Fruit fly (Drosophila melanogaster) whole organism, larva: ENCODE data around the gene Pgd.

Source experiments
- noc ChIP-seq: fragments of 200-800 bp; sonication (Bioruptor generic); optimal IDR thresholded peaks from 3 replicates; lab custom pipeline; 2019; ENCODE audit warnings: missing biosample characterization, mild to moderate bottlenecking, missing genetic modification characterization, moderate library complexity

Pgd gene

DNA sequence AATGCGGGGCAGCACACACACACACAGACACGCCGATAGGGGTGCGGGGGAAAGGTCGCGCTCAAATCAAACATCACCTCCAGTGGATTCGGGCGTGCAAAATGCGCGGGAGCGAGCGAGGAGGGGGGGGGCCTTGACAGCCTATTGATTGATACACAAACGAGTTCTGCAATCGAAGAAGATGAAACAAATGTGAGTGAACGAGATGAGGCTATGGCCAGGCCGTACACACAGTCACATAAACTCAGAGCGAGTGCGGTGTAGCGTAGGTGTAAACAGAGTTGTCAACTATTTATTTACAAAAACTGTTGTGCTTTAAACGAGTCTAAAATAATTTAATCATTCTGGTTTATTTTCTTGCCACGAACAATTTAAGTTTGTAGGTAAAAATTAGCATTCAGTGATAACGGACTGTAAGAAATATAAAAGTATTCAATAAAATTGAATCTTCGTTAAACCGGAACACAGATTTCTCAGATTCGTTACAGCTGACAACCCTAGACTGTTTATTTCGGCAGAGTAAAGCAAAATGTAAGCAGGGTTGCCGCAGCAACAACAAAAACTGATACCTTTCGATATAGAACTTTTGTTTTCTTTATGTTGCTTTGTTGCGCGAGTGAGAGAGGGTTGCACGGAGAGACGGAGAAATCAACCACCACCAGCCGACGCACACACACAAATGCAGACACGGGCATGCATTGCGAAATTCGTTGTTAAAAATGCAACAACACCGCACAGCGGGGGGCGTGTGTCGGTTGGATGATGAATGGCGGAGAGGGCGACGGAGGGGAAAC, 9.8 kb upstream of the Pgd start:
- peak; percentile 90 for TF ChIP-seq noc

DNA sequence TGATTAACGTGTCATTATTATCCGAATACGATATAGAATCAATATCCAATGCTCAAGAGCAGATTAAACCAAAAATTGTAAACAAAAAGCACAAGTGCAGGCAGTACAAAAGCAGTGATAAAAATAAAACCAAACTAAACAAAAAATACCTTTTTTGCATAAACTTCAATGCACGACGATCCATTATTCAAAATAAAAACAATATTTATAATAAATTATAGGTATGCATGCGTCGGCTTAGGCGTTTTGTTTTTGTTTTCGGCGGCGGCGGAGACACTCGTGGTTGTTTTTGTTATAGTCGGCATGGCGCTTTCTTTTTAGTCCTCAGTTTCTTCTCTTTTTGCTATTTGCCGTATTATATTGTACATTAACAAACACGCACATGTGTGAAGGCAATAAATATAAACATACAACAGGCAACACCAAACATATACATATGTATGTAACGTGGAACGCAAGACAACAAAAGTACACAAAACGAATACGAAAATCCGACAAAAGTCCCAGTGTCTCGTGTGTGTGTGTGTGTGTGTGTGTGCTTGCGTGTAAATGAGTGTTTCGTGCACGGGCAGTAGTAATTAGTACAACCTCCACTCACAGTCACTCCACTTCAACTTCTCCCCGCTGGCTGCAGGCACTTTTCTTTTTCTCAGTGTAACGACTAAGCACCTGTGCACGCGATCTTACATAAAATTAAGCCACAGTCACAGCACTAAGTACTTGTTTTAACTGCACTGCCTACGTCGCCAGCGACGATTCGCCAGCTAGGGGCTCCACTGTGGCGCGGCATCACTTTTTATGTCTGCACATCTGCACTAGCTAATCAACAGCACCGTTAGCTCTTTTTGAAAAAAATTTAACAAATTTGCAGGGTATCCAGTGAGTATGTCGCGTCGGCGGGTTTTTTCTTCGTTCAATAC, 8.8 kb upstream of the Pgd start:
- TF ChIP-seq noc, result peak; percentile 66

DNA sequence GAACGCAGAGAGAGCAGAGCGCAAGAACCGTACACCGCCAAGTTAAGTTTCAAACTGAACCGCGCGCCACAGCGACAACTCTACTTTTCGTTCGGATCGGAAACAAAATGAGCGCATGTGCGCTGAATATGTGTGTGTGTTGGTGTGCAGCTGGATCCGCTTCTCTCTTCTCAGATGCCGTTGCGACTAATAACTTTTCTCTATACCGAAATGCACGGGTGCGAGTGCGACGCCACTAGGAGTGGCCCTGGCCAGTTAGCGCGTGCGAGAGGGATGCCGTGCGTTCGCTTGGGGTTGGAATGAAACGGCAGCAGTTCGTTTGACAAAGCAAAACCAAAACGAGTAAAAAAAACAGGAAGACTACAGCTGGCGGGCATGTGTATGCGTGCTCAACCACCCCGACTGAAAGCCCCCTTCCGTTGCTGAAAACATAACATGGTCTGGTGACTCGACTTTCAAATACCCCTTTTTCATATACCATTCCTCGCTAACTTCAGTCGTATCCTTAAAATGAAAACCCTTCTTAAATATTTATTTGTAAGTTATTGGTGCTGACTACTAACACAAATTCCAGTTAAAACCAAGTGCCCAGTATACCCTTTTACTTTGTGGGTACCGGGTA, 8.0 kb upstream of the Pgd start:
- peak; percentile 100 for TF ChIP-seq noc

DNA sequence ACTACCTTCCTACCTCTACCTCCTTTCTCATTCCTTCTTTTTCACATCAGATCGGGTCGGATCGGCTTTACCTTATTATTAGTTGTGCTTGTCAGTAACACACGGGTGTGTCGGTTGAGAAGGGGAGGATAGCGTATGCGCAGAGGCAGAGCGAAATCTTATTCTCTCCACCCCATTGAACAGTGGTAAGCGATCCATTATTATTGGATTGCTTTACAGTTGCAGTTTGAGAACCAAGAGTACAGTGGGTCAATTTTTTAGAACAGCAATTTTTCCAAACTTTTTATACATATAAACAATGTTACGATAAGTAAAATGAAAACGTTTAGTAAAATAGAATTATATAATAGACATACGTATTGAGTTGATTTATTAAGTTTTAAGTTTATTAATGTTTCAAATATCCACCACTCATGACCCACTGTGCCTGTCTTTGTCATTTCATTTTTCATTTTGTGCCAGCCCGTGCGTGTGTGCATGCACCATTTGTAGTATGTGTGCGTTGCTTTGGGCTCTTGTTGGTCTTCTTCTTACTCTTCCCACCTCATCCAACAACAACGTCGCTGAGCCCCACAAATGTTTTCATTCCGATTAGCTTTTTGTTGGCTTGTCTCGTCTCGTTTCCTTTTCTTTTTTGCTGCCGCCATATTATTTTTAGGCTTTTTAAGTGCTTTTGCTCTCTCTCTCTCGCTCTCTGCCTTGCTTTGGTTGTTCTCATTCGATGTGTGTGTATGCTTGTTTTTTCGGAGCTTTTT, 7.2 kb upstream of the Pgd start:
- TF ChIP-seq noc, result peak; percentile 99

DNA sequence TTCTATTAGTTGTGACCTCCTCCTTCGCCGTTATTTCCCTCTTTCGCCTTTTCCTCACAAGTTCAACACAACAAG, 6.8 kb upstream of the Pgd start, which contains the start of gene ph-p:
Gene ph-p (minus strand): TSS at position 30 of the 75 bp plus-strand sequence.
- TF ChIP-seq noc, result no peak

DNA sequence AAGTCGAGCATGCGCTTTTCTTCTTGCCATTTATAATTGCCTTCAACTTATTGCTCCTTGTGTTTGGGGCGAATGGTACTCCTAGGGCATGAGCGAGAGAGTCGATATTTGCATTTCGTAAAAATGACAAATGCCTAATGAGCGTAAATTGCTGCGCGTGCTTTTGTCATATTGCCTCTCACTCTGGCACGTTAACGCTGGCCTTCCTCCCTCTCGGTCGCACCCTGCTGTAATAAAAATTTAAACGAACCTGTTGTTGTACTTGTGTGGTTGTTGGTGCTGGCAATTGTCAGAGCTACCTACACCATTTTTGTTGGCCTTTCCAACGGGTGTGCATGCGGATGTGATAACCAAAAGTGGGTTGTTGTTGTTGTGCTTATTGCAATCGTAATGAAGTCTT, 6.5 kb upstream of the Pgd start:
- no peak for TF ChIP-seq noc

DNA sequence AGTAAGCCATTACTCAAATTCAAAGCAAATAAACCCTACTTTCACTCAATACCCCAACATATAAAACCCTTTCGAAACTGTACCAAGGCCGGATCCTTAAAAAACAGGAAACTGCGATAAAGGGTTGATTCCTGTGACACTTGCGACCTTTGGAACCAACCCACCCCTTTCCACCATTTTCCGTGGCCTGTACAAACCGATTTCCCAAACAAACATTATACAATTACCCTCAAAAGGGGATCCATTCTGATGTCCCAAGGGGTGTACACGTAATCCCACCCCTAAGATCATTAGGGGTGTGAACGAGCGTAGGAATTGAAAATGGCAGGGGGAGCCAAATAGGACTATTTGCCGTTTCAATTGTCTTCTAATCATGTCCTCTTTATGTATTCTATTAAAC, 5.3 kb upstream of the Pgd start:
- TF ChIP-seq noc, result no peak

DNA sequence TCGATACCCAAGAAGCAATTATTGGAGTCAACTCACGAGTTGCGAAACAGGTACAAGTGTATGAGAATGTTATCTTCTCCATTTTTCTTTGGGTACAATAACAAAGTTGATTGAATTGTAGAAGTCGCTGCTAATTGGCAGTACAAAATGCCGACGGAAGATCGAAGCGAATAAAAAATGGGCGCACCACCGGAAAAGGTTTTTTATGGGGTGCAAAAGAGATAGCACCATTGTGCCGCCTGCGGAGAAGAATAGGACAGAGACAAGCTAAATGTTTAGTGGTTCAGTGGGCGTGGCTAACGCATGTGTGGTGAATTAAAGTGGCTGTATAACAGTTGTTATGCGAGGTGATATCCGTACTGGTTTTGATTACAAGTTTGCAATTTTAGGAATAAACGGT, 4.4 kb upstream of the Pgd start:
- TF ChIP-seq noc, result no peak

DNA sequence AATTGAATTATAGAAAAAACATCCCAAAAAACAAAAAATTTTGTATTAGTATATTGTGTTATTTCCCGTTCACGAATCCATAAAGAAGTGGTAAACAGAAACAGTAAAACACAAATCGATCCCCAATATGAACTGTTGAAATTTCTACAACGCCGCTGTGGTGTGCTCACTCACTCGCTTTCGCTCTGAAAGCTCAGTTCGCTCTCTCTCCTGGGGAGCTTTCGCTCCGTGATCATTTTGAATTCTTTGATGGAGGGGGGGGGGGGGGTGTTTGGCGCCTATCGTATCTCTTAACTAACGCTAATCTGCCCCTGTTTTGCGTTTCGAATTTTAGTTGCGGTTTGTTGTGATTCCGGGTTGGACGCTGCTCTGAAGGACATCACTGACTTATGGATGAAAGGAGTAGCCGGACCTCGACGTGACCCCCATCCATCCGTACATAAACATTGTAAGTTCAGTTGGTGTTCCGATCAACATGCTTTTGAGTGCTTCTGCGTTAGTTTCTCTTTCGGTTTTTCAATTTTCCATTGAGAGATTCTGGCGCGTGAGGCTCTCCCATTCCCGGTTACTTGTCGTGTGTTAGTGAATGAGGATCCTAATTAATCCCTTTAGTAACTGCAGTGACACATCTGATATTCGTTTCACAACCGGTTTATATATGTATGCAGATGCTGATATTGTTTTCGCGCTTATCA, 3.6 kb upstream of the Pgd start, which contains the start of gene D2hgdh:
Gene D2hgdh (plus strand): TSS at position 331 of the 695 bp plus-strand sequence.
- no peak for TF ChIP-seq noc

DNA sequence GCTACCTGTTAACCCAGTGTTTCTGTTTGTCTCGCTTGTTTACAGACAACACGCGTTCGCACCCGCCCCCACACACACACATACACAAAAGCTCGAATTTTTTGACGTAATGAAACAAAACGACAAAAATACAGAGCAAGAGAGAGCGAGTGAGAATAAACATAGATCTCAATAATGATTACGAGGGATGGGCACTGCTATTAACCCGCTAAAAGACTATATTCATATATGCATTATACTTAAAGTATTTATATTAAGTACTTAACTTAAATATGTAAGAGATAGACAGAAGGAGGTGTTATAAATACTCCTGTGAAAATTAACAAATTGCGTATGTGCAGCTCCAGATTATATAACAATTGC, 3.1 kb upstream of the Pgd start:
- peak; percentile 82 for TF ChIP-seq noc

DNA sequence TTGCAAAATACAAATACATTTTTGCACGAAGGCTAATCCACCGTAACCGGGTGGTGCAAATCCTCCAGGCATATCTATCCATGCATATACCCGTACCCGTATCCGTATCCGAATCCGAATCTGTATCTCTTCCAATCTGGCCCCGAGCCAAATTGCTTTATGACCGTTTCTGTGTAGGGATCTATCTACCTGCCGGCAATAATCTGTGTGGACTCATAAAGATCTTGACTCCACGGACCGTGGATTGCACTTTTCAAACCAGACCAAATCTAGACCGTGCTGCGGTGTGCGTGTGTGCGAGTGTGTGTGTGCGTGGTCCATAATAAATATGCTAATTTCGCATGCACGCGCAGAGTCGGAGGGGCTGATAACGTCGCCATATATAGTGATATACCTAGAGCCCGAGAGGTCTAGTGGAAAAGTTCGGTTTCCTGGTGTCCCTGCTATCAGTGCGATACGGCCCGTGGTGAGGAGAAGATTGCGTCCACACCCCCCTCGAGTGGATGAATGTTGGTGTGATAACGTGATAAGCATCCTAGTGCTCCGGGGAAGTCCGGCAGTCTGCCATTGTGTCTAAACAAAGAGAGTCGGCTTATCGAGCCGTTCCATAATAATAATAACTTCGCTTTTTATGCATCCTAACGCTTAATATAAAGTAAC, 2.5 kb upstream of the Pgd start:
- TF ChIP-seq noc, result peak; percentile 8

DNA sequence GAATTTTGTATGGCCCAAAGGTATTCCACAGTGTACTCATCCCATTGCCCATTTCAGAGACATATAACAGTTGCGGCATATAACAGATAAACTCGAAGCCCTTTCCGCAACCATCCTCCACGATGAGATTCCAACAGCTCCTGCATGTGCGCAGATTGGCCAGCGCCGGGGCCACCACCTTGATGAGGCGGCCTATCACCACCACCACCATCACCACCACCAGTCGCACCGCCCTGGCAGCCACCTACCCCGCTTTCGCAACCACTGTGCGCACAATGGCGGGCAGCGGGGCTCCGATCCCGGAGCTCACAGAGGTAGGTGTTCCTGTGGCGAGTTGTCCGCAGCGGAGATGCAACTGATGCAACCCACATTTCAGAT, 2.0 kb upstream of the Pgd start:
- no peak for TF ChIP-seq noc

DNA sequence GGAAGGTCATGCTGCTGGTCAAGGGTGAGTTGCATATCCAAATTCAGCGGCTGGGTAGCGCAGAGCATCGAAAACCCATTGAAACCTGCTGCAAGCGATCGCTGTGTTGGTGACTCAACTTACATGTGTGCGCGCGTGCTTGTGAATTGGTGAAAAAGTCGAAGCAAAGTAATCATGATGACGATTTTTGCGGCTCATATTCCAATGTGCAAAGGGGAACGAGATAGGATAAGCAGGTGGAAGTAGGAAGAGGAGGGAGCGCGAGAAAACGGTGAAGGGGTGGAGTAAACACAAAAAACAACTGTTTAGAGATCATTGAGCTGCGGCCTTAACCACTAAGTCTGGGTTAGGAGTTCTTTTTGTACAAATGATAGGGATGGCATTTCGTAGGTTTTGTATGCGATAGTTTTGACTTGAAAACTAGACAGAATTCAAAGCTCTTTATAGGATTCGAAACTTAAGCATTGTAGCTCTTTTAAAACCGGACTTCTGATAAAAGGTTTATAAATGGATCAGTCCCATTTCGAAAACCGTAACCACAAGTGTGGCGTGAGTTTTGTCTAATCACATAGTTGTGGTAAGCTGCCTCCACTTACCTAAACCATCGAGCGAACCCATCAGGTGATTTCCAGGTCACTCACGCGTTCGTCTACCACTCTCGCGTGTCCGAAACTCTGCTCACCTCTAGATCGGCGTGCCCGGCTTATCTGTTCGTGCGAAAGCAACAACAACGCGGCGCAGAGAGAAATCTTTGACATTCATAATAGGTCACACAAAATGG, 944 bp downstream of the Pgd start:
- peak; percentile 68 for TF ChIP-seq noc

DNA sequence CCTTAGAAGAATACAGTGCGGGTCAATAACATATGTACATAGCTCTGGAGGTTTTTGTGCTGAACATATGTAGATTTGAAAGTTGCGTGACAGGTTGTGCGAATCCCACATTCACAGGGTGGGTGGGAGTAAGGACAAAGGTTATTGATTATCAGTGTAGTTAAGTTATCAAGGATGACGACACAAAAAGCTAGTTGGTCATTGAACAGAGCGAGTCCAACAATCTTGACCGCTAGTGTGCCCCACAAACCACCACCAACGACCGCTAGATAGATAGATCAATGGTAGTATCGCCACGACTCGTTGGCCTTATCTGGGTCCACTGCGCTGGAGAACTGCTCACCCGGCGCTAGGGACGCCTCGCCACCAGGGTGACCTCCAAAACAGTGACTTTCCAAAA, 1.6 kb downstream of the Pgd start:
- no peak for TF ChIP-seq noc

DNA sequence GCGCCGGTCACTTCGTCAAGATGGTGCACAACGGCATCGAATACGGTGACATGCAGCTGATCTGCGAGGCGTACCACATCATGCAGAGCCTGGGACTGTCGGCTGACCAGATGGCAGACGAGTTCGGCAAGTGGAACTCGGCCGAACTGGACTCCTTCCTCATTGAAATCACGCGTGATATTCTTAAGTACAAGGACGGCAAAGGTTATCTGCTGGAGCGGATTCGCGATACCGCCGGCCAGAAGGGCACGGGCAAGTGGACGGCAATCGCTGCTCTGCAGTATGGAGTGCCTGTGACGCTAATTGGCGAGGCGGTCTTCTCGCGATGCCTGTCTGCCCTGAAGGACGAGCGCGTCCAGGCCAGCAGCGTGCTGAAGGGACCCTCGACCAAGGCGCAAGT, 2.5 kb downstream of the Pgd start:
- TF ChIP-seq noc, result no peak
